Fruit fly (Drosophila melanogaster): ENCODE measurements around the gene CG18418.

CG18418 gene

dm6 chr3L:4698032-4698431, 8.2 kb upstream of the CG18418 start:
- TF ChIP-seq ttk (optimal IDR thresholded peaks at IDR 0.05) (no peak), h (optimal IDR thresholded peaks at IDR 0.05) (no peak), Sin3A (optimal IDR thresholded peaks at IDR 0.05) (no peak), Myc (optimal IDR thresholded peaks at IDR 0.05) (no peak)

- TF ChIP-seq h (optimal IDR thresholded peaks at IDR 0.05), result no peak
- no peak for TF ChIP-seq ttk (optimal IDR thresholded peaks at IDR 0.05)
These were observed 7.4 kb upstream of the CG18418 start, which contains the start of gene CG13713 for dm6 chr3L:4697301-4697700. TSS of gene CG13713 (plus strand) at chr3L:4697601.

DNA sequence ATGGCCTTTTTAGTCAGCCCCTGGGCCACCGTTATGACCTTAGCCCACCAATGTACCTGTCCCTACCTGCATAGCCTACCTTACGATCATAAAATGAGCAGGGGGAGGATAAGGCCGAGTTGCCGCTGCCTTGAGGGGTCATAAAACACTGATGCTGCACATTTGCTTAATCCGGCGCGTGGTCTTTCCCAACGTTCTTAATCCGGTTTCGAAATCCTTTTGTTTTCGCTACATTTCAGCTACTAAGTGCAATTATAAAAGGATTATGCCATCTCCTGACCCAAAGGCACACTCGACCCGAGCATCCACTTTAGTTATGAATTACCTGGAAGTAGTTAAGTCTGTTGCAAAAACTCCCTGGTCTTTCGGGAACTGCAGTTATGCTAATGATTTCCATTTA, 6.5 kb upstream of the CG18418 start:
- TF ChIP-seq Sin3A (optimal IDR thresholded peaks at IDR 0.05) (no peak), insv (optimal IDR thresholded peaks at IDR 0.05) (no peak), ttk (optimal IDR thresholded peaks at IDR 0.05) (no peak), Myc (optimal IDR thresholded peaks at IDR 0.05) (no peak), psq (optimal IDR thresholded peaks at IDR 0.05) (no peak)

- TF ChIP-seq ttk (optimal IDR thresholded peaks at IDR 0.05) (no peak), Sin3A (optimal IDR thresholded peaks at IDR 0.05) (no peak), h (optimal IDR thresholded peaks at IDR 0.05) (no peak), insv (optimal IDR thresholded peaks at IDR 0.05) (no peak), Myc (optimal IDR thresholded peaks at IDR 0.05) (no peak), psq (optimal IDR thresholded peaks at IDR 0.05) (no peak)
These were observed 5.0 kb upstream of the CG18418 start, which contains the start of gene CG15876 for dm6 chr3L:4694823-4695222. TSS of gene CG15876 (minus strand) at chr3L:4694845.

- TF ChIP-seq psq (optimal IDR thresholded peaks at IDR 0.05) (no peak), ttk (optimal IDR thresholded peaks at IDR 0.05) (no peak), Sin3A (optimal IDR thresholded peaks at IDR 0.05) (no peak), h (optimal IDR thresholded peaks at IDR 0.05) (no peak), Myc (optimal IDR thresholded peaks at IDR 0.05) (no peak), insv (optimal IDR thresholded peaks at IDR 0.05) (no peak)
These were observed 2.6 kb upstream of the CG18418 start, which contains the start of gene RhoGEF64C for dm6 chr3L:4692177-4693134. TSS of gene RhoGEF64C (plus strand) at chr3L:4692783.

DNA sequence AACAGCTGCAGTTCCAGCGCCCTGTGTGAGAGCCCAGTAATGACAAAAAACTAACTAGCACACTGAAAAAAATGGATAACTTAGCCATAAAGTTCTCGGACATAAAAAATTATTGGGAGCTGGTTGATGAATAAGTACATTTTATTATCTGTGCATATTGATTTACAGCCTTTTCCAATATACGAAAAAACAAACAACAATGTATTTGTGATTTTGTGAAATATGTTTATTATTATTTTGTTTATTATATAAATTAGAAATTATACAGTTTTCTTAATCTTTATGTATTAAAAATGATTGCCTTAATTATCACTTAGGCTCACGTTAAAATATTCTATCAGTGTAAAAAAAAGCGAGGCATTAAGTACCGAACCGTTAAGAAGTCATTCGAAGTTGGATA, 1.9 kb upstream of the CG18418 start:
- no peak for TF ChIP-seq psq (optimal IDR thresholded peaks at IDR 0.05)

dm6 chr3L:4690698-4691097, 828 bp upstream of the CG18418 start:
- TF ChIP-seq Myc (optimal IDR thresholded peaks at IDR 0.05) (no peak), h (optimal IDR thresholded peaks at IDR 0.05) (no peak), ttk (optimal IDR thresholded peaks at IDR 0.05) (no peak), insv (optimal IDR thresholded peaks at IDR 0.05) (no peak), Sin3A (optimal IDR thresholded peaks at IDR 0.05) (no peak), psq (optimal IDR thresholded peaks at IDR 0.05) (no peak)

dm6 chr3L:4688674-4689073, 1.2 kb downstream of the CG18418 start, which contains the start of gene CG7514:
TSS of gene CG7514 (minus strand) at chr3L:4688774.
- TF ChIP-seq ttk (optimal IDR thresholded peaks at IDR 0.05), result no peak

- TF ChIP-seq Sin3A (optimal IDR thresholded peaks at IDR 0.05), result no peak
- TF ChIP-seq psq (optimal IDR thresholded peaks at IDR 0.05), result no peak
- no peak for TF ChIP-seq ttk (optimal IDR thresholded peaks at IDR 0.05)
- no peak for TF ChIP-seq h (optimal IDR thresholded peaks at IDR 0.05)
These were observed 2.7 kb downstream of the CG18418 start, which contains the start of gene axo for dm6 chr3L:4687133-4687532. TSS of gene axo (minus strand) at chr3L:4687317.

DNA sequence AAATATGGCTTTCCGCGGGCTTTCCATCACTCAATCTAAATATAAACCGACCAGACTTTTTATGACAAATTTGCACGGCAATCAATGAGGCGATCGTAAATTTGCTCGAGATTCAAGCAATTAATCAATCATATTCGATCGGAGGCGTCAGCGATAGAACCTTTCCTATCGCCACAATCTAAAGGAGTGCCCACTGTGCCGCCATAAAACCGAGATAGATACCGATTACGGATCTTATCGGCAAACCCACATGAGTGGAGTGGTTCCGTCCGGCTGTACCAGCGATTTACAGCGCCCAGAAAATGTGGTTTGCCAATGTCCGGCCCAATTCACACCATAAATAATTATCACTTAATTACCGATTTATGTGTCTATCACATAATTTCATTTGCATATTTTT, 3.3 kb downstream of the CG18418 start:
- TF ChIP-seq psq (optimal IDR thresholded peaks at IDR 0.05) (no peak), ttk (optimal IDR thresholded peaks at IDR 0.05) (no peak), Sin3A (optimal IDR thresholded peaks at IDR 0.05) (no peak), insv (optimal IDR thresholded peaks at IDR 0.05) (no peak), Myc (optimal IDR thresholded peaks at IDR 0.05) (no peak), h (optimal IDR thresholded peaks at IDR 0.05) (no peak)

dm6 chr3L:4686050-4686449, 3.8 kb downstream of the CG18418 start:
- TF ChIP-seq ttk (optimal IDR thresholded peaks at IDR 0.05), result no peak

- no peak for TF ChIP-seq ttk (optimal IDR thresholded peaks at IDR 0.05)
- no peak for TF ChIP-seq psq (optimal IDR thresholded peaks at IDR 0.05)
These were observed 5.1 kb downstream of the CG18418 start for dm6 chr3L:4684622-4685276.

DNA sequence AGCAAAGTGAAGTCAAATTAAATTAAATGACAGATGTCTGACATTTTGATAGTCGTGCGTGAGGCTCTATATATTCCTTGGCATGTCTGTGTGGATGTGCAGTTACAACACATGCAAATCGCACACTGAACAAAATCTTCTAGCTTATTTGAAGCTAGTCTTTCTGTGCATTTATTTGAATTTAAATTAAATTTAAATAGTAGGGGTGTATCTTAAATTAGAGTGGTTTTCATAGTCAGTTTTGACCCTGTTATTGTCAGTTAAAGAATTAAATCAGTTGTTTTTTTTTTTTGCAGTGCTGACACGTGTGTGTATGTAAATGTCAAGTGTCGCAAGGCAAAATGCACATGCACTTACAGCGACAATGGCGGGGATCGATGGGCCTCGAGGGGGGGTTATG, 10.8 kb downstream of the CG18418 start:
- TF ChIP-seq h (optimal IDR thresholded peaks at IDR 0.05), result no peak
- no peak for TF ChIP-seq Myc (optimal IDR thresholded peaks at IDR 0.05)
- TF ChIP-seq insv (optimal IDR thresholded peaks at IDR 0.05), result no peak
- TF ChIP-seq ttk (optimal IDR thresholded peaks at IDR 0.05), result no peak
- TF ChIP-seq psq (optimal IDR thresholded peaks at IDR 0.05), result no peak
- no peak for TF ChIP-seq Sin3A (optimal IDR thresholded peaks at IDR 0.05)

All from Kc167 (cell line).